Worm (Caenorhabditis elegans): ENCODE results near the gene mdf-2.

mdf-2 gene

DNA sequence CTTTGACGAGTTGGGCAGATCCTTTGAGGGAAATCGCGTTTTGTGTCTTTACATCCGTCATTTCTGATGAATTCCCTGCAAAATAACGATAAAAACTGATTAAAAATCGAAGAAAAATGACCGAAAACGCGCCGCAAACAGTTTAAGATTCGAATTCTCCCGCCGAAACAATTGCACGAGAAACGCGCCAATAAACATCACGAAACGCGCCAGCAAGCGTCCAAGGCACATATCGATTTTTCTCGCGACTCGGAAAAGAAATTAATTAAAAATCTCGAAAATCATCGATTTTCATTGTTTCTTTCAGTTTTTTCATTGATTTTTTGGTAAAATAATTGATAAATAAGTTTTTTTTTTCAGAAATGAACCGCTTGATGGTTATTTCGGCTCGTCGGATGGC, at the start of gene mdf-2, which contains the start of gene nduv-3:
TSS of gene mdf-2 (minus strand) at position 176 of the 400 bp plus-strand sequence.
TSS of gene nduv-3 (plus strand) at position 361 of the 400 bp plus-strand sequence.
- TF ChIP-seq nhr-11 (tag; optimal IDR thresholded peaks at IDR 0.05) (peak; percentile 54), aha-1 (tag) (peak; percentile 72), nhr-10 (tag; optimal IDR thresholded peaks at IDR 0.05) (no peak), F49E8.2 (tag; optimal IDR thresholded peaks at IDR 0.05; ENCODE audit: borderline replicate concordance) (no peak), spr-1 (tag; optimal IDR thresholded peaks at IDR 0.05) (peak; percentile 40), dve-1 (tag; optimal IDR thresholded peaks at IDR 0.05; ENCODE audit: insufficient read depth) (peak; percentile 79), nhr-102 (tag; optimal IDR thresholded peaks at IDR 0.05) (peak; percentile 42), nhr-6 (tag; optimal IDR thresholded peaks at IDR 0.05) (peak; percentile 58), hlh-11 (tag; optimal IDR thresholded peaks at IDR 0.05) (peak; percentile 48), pqm-1 (tag; optimal IDR thresholded peaks at IDR 0.05) (no peak), dmd-6 (GFP tag; IDR thresholded peaks at IDR 0.05) (peak; percentile 35), rbr-2 (tag; optimal IDR thresholded peaks at IDR 0.05) (peak; percentile 64), T26A8.4 (GFP tag; IDR thresholded peaks at IDR 0.05) (peak; percentile 63), ceh-62 (tag; optimal IDR thresholded peaks at IDR 0.05) (no peak), nhr-41 (GFP tag; IDR thresholded peaks at IDR 0.05) (no peak), lsy-2 (tag; optimal IDR thresholded peaks at IDR 0.05) (peak in 1 of 2 experiments; percentile 91), hlh-30 (tag; optimal IDR thresholded peaks at IDR 0.05; ENCODE audit: insufficient read depth) (peak; percentile 67), F44E2.7 (GFP tag; IDR thresholded peaks at IDR 0.05) (no peak), mep-1 (tag; optimal IDR thresholded peaks at IDR 0.05) (peak; percentile 74), hif-1 (tag; optimal IDR thresholded peaks at IDR 0.05) (peak in 1 of 2 experiments; percentile 13), mes-2 (tag; optimal IDR thresholded peaks at IDR 0.05; ENCODE audit: poor library complexity, severe bottlenecking) (peak; percentile 82), lin-38 (GFP tag; IDR thresholded peaks at IDR 0.05) (peak; percentile 83), daf-16 (GFP tag; optimal IDR thresholded peaks at IDR 0.05) (no peak), daf-16 (tag; optimal IDR thresholded peaks at IDR 0.05) (peak; percentile 33), egl-43 (GFP tag; IDR thresholded peaks at IDR 0.05) (peak; percentile 57; the same call in 1 of the 2 replicates), lin-13 (GFP tag; optimal IDR thresholded peaks at IDR 0.05) (peak; percentile 74), hmg-1.1 (GFP tag; IDR thresholded peaks at IDR 0.05) (peak; percentile 61; the same call in 1 of the 2 replicates), unc-62 (GFP tag; optimal IDR thresholded peaks at IDR 0.05 in 1 of 2) (peak in 1 of 2 experiments; percentile 59), unc-62 (tag; optimal IDR thresholded peaks at IDR 0.05) (no peak), ceh-20 (GFP tag; IDR thresholded peaks at IDR 0.05) (peak; percentile 64), F37D6.2 (tag; optimal IDR thresholded peaks at IDR 0.05) (peak; percentile 43), pha-4 (GFP tag; IDR thresholded peaks at IDR 0.05) (no peak; the same call in 1 of the 2 replicates), pha-4 (tag; optimal IDR thresholded peaks at IDR 0.05) (peak; percentile 64), duxl-1 (tag; optimal IDR thresholded peaks at IDR 0.05; ENCODE audit: poor library complexity) (peak; percentile 27), nhr-42 (GFP tag; IDR thresholded peaks at IDR 0.05) (0 out of 2 replicates have a peak, but pooled peaks have one; percentile 46), ceh-28 (tag; optimal IDR thresholded peaks at IDR 0.05) (peak; percentile 63), sdz-12 (GFP tag; optimal IDR thresholded peaks at IDR 0.05) (no peak), ceh-44 (GFP tag; IDR thresholded peaks at IDR 0.05) (no peak), dpl-1 (GFP tag; optimal IDR thresholded peaks at IDR 0.05) (peak; percentile 92), ztf-7 (tag; optimal IDR thresholded peaks at IDR 0.05) (peak; percentile 38), Y105C5A.15 (GFP tag; IDR thresholded peaks at IDR 0.05) (no peak), T20F7.1 (GFP tag; optimal IDR thresholded peaks at IDR 0.05) (peak; percentile 76), Y48G9A.11 (GFP tag; IDR thresholded peaks at IDR 0.05) (peak; percentile 69), jun-1 (tag; optimal IDR thresholded peaks at IDR 0.05) (peak; percentile 38), nhr-25 (tag; optimal IDR thresholded peaks at IDR 0.05; ENCODE audit: borderline replicate concordance, insufficient read depth) (no peak), nhr-237 (tag; optimal IDR thresholded peaks at IDR 0.05) (no peak)
